Worm (Caenorhabditis elegans): ENCODE data around the gene C09E7.7.

ce11 chrIII:6581585-6581984, 30.5 kb upstream of the C09E7.7 start, which contains the start of gene acr-21:
- TF ChIP-seq aly-2 (tag; optimal IDR thresholded peaks at IDR 0.05) (no peak), lin-39 (tag; optimal IDR thresholded peaks at IDR 0.05) (no peak), elt-3 (tag; optimal IDR thresholded peaks at IDR 0.05) (no peak), nhr-11 (tag; optimal IDR thresholded peaks at IDR 0.05) (no peak), unc-55 (GFP tag; optimal IDR thresholded peaks at IDR 0.05) (no peak), nhr-23 (tag; optimal IDR thresholded peaks at IDR 0.05) (no peak), unc-62 (GFP tag; optimal IDR thresholded peaks at IDR 0.05) (no peak), F13H6.1 (tag; optimal IDR thresholded peaks at IDR 0.05) (no peak), unc-39 (tag; optimal IDR thresholded peaks at IDR 0.05) (no peak), zag-1 (tag; optimal IDR thresholded peaks at IDR 0.05) (no peak), ceh-16 (tag; optimal IDR thresholded peaks at IDR 0.05) (no peak), ztf-4 (tag; optimal IDR thresholded peaks at IDR 0.05) (no peak), gmeb-1 (tag; optimal IDR thresholded peaks at IDR 0.05) (no peak), blmp-1 (tag; optimal IDR thresholded peaks at IDR 0.05; ENCODE audit: insufficient read depth) (no peak)
